Worm (Caenorhabditis elegans) whole organism, young adult: ENCODE measurements around the gene C08H9.16.

ENCODE experiments used
- C06A6.2 ChIP-seq: fragments of 200-800 bp; sonication (Bioruptor generic); conservative IDR thresholded peaks from 2 replicates; pipeline ENCODE4 v1.3.6; 2022; ENCODE audit warnings: missing genetic modification characterization, missing compliant biosample characterization
- D2030.7 ChIP-seq: fragments of 200-800 bp; sonication (Bioruptor generic); IDR thresholded peaks from 2 replicates; pipeline ENCODE4 v1.3.6; 2022; ENCODE audit warnings: missing genetic modification reagents, missing genetic modification characterization, missing compliant biosample characterization
- F10E7.11 ChIP-seq: sonication (generic microtip); optimal IDR thresholded peaks from 2 replicates; lab custom pipeline; 2017; ENCODE audit warnings: mild to moderate bottlenecking, missing genetic modification characterization, moderate library complexity, missing compliant biosample characterization
- F22D6.2 ChIP-seq: sonication (generic microtip); optimal IDR thresholded peaks from 2 replicates; lab custom pipeline; 2016; ENCODE audit warnings: mild to moderate bottlenecking, missing genetic modification characterization, missing compliant biosample characterization
- F23B12.7 ChIP-seq: sonication (generic microtip); optimal IDR thresholded peaks from 2 replicates; lab custom pipeline; 2017; ENCODE audit warnings: missing genetic modification characterization, mild to moderate bottlenecking, missing compliant biosample characterization, antibody characterized with exemption, moderate library complexity; ENCODE audit not compliant: insufficient read depth
- F37B4.10 ChIP-seq: fragments of 200-800 bp; sonication (Bioruptor generic); IDR thresholded peaks from 2 replicates; pipeline ENCODE4 v1.3.6; 2022; ENCODE audit warnings: missing genetic modification characterization, missing compliant biosample characterization
- F39B2.1 ChIP-seq: fragments of 200-800 bp; sonication (Bioruptor generic); IDR thresholded peaks from 2 replicates; pipeline ENCODE4 v1.3.6; 2022; ENCODE audit warnings: missing genetic modification reagents, missing genetic modification characterization, missing compliant biosample characterization
- F49E8.2 ChIP-seq: sonication (generic microtip); optimal IDR thresholded peaks from 3 replicates; lab custom pipeline; 2017; ENCODE audit warnings: missing genetic modification characterization, mild to moderate bottlenecking, missing compliant biosample characterization, antibody characterized with exemption, moderate library complexity; ENCODE audit not compliant: insufficient read depth
- F52B5.7 ChIP-seq: sonication (generic microtip); optimal IDR thresholded peaks from 2 replicates; lab custom pipeline; 2016; ENCODE audit warnings: mild to moderate bottlenecking, missing genetic modification characterization, missing compliant biosample characterization
- K12H6.12 ChIP-seq: fragments of 200-800 bp; sonication (Bioruptor generic); optimal IDR thresholded peaks from 2 replicates; lab custom pipeline; 2018; ENCODE audit warnings: mild to moderate bottlenecking, missing genetic modification characterization, missing compliant biosample characterization
- T07F8.4 ChIP-seq: sonication (generic microtip); optimal IDR thresholded peaks from 2 replicates; lab custom pipeline; 2016; ENCODE audit warnings: mild to moderate bottlenecking, missing genetic modification characterization, moderate library complexity, missing compliant biosample characterization
- Y56A3A.18 ChIP-seq: fragments of 200-800 bp; sonication (Bioruptor generic); IDR thresholded peaks from 2 replicates; pipeline ENCODE4 v1.3.6; 2022; ENCODE audit warnings: missing genetic modification reagents, missing genetic modification characterization, missing compliant biosample characterization
- ZK185.1 ChIP-seq: sonication (generic microtip); optimal IDR thresholded peaks from 2 replicates; lab custom pipeline; 2016; ENCODE audit warnings: mild to moderate bottlenecking, missing genetic modification characterization, missing compliant biosample characterization; ENCODE audit not compliant: poor library complexity, severe bottlenecking
- akir-1 ChIP-seq: fragments of 200-800 bp; sonication (Bioruptor generic); optimal IDR thresholded peaks from 2 replicates; lab custom pipeline; 2018; ENCODE audit warnings: mild to moderate bottlenecking, missing genetic modification characterization, moderate library complexity, missing compliant biosample characterization
- aptf-3 ChIP-seq: fragments of 200-800 bp; sonication (Bioruptor generic); IDR thresholded peaks from 2 replicates; pipeline ENCODE4 v1.3.6; 2022; ENCODE audit warnings: missing genetic modification characterization, missing compliant biosample characterization
- atf-7 ChIP-seq: sonication (generic microtip); optimal IDR thresholded peaks from 2 replicates; lab custom pipeline; 2017; ENCODE audit warnings: mild to moderate bottlenecking, missing genetic modification characterization, missing compliant biosample characterization
- attf-6 ChIP-seq: fragments of 200-800 bp; sonication (Bioruptor generic); IDR thresholded peaks from 2 replicates; pipeline ENCODE4 v1.3.6; 2022; ENCODE audit warnings: missing genetic modification reagents, missing genetic modification characterization, missing compliant biosample characterization
- cebp-1 ChIP-seq, 2 experiments: fragments of 200-800 bp in 1 of 2; sonication (Bioruptor generic) in 1 of 2; sonication (generic microtip) in 1 of 2; IDR thresholded peaks in 1 of 2; optimal IDR thresholded peaks in 1 of 2; 2 replicates each; pipeline versions ENCODE4 v1.3.6 to Lab custom; 2017 to 2022; ENCODE audit warnings: missing compliant biosample characterization in 2 of 2, missing genetic modification characterization in 2 of 2, mild to moderate bottlenecking in 1 of 2, missing genetic modification reagents in 1 of 2, moderate library complexity in 1 of 2
- ceh-100 ChIP-seq: fragments of 200-800 bp; sonication (Bioruptor generic); IDR thresholded peaks from 2 replicates; pipeline ENCODE4 v1.3.6; 2022; ENCODE audit warnings: missing genetic modification reagents, missing genetic modification characterization, missing compliant biosample characterization
- ceh-27 ChIP-seq: fragments of 200-800 bp; sonication (Bioruptor generic); optimal IDR thresholded peaks from 2 replicates; lab custom pipeline; 2018; ENCODE audit warnings: mild to moderate bottlenecking, missing genetic modification characterization, moderate library complexity, missing compliant biosample characterization
- egl-18 ChIP-seq: fragments of 200-800 bp; sonication (Bioruptor generic); IDR thresholded peaks from 2 replicates; pipeline ENCODE4 v1.3.6; 2022; ENCODE audit warnings: missing genetic modification reagents, missing genetic modification characterization, missing compliant biosample characterization
- ekl-4 ChIP-seq: fragments of 200-800 bp; sonication (Bioruptor generic); IDR thresholded peaks from 2 replicates; pipeline ENCODE4 v1.3.6; 2022; ENCODE audit warnings: missing genetic modification reagents, missing genetic modification characterization, missing compliant biosample characterization
- gei-17 ChIP-seq: fragments of 200-800 bp; sonication (Bioruptor generic); optimal IDR thresholded peaks from 2 replicates; lab custom pipeline; 2018; ENCODE audit warnings: mild to moderate bottlenecking, missing genetic modification characterization, missing compliant biosample characterization
- hmg-1.2 ChIP-seq: fragments of 200-800 bp; sonication (Bioruptor generic); IDR thresholded peaks from 2 replicates; pipeline ENCODE4 v1.3.6; 2022; ENCODE audit warnings: missing genetic modification reagents, missing genetic modification characterization, missing compliant biosample characterization
- hsf-1 ChIP-seq: fragments of 200-800 bp; sonication (Bioruptor generic); IDR thresholded peaks from 2 replicates; pipeline ENCODE4 v1.3.6; 2022; ENCODE audit warnings: missing genetic modification reagents, missing genetic modification characterization, missing compliant biosample characterization
- let-526 ChIP-seq: fragments of 200-800 bp; sonication (Bioruptor generic); IDR thresholded peaks from 2 replicates; pipeline ENCODE4 v1.3.6; 2022; ENCODE audit warnings: missing genetic modification reagents, missing genetic modification characterization, missing compliant biosample characterization
- let-607 ChIP-seq, 2 experiments: fragments of 200-800 bp in 1 of 2; sonication (Bioruptor generic) in 1 of 2; sonication (generic microtip) in 1 of 2; optimal IDR thresholded peaks; 2 replicates each; lab custom pipeline; 2016 to 2018; ENCODE audit warnings: mild to moderate bottlenecking in 2 of 2, missing compliant biosample characterization in 2 of 2, missing genetic modification characterization in 2 of 2, moderate library complexity in 2 of 2, missing genotype in 1 of 2
- lin-40 ChIP-seq: sonication (generic microtip); optimal IDR thresholded peaks from 2 replicates; lab custom pipeline; 2016; ENCODE audit warnings: missing genetic modification characterization, mild to moderate bottlenecking, missing compliant biosample characterization, missing genotype, missing genetic modification reagents
- madf-3 ChIP-seq: fragments of 200-800 bp; sonication (Bioruptor generic); IDR thresholded peaks from 2 replicates; pipeline ENCODE4 v1.3.6; 2022; ENCODE audit warnings: missing genetic modification reagents, missing genetic modification characterization, missing compliant biosample characterization
- madf-6 ChIP-seq: fragments of 200-800 bp; sonication (Bioruptor generic); IDR thresholded peaks from 2 replicates; pipeline ENCODE4 v1.3.6; 2022; ENCODE audit warnings: missing genetic modification reagents, missing genetic modification characterization, missing compliant biosample characterization
- madf-8 ChIP-seq: fragments of 200-800 bp; sonication (Bioruptor generic); conservative IDR thresholded peaks from 2 replicates; pipeline ENCODE4 v1.3.6; 2022; ENCODE audit warnings: missing genetic modification reagents, missing genetic modification characterization, missing compliant biosample characterization
- nhr-179 ChIP-seq: sonication (generic microtip); optimal IDR thresholded peaks from 2 replicates; lab custom pipeline; 2016; ENCODE audit warnings: mild to moderate bottlenecking, missing genetic modification characterization, missing compliant biosample characterization
- nhr-27 ChIP-seq: fragments of 200-800 bp; sonication (Bioruptor generic); optimal IDR thresholded peaks from 2 replicates; lab custom pipeline; 2018; ENCODE audit warnings: mild to moderate bottlenecking, missing genetic modification characterization, moderate library complexity, missing compliant biosample characterization
- nhr-80 ChIP-seq: sonication (generic microtip); optimal IDR thresholded peaks from 2 replicates; lab custom pipeline; 2016; ENCODE audit warnings: missing genetic modification characterization, missing compliant biosample characterization
- pha-4 ChIP-seq: fragments of 150-350 bp; sonication (generic microtip); optimal IDR thresholded peaks from 2 replicates; lab custom pipeline; 2014; ENCODE audit warnings: missing biosample characterization, missing genetic modification reagents, missing genetic modification characterization
- rec-8 ChIP-seq, 2 experiments: sonication (generic microtip); optimal IDR thresholded peaks; 2 replicates each; lab custom pipeline; 2016; ENCODE audit warnings: mild to moderate bottlenecking in 2 of 2, missing genetic modification characterization in 2 of 2, missing genetic modification reagents in 2 of 2, missing genotype in 2 of 2, missing biosample characterization in 1 of 2, missing compliant biosample characterization in 1 of 2, moderate library complexity in 1 of 2
- rpc-1 ChIP-seq, 2 experiments: fragments of 150-350 bp in 1 of 2; sonication (generic microtip) in 1 of 2; optimal IDR thresholded peaks; 2 replicates each; lab custom pipeline; 2014 to 2018; ENCODE audit warnings: missing biosample characterization in 1 of 2, missing genetic modification characterization in 1 of 2, missing genetic modification reagents in 1 of 2, missing genotype in 1 of 2
- sdz-38 ChIP-seq: sonication (generic microtip); optimal IDR thresholded peaks from 2 replicates; lab custom pipeline; 2016; ENCODE audit warnings: missing genotype, missing genetic modification characterization, missing compliant biosample characterization
- somi-1 ChIP-seq: fragments of 200-800 bp; sonication (Bioruptor generic); optimal IDR thresholded peaks from 2 replicates; lab custom pipeline; 2018; ENCODE audit warnings: mild to moderate bottlenecking, missing genetic modification characterization, missing compliant biosample characterization
- unc-130 ChIP-seq: sonication (generic microtip); optimal IDR thresholded peaks from 2 replicates; lab custom pipeline; 2016; ENCODE audit warnings: missing genetic modification reagents, missing genetic modification characterization, missing compliant biosample characterization
- ztf-25 ChIP-seq: fragments of 200-800 bp; sonication (Bioruptor generic); IDR thresholded peaks from 2 replicates; pipeline ENCODE4 v1.3.6; 2022; ENCODE audit warnings: missing genetic modification reagents, missing genetic modification characterization, missing compliant biosample characterization
- ztf-3 ChIP-seq: fragments of 200-800 bp; sonication (Bioruptor generic); optimal IDR thresholded peaks from 2 replicates; lab custom pipeline; 2018; ENCODE audit warnings: mild to moderate bottlenecking, missing genetic modification characterization, missing compliant biosample characterization

The C08H9.16 gene

ce11 chrII:9888549-9888948, 4.0 kb upstream of the C08H9.16 start:
- TF ChIP-seq cebp-1 (GFP tag; IDR thresholded peaks at IDR 0.05; lab: Robert Waterston, UW) (no peak), cebp-1 (tag; optimal IDR thresholded peaks at IDR 0.05; lab: Kevin White, UChicago) (no peak), nhr-179 (tag; lab: Kevin White, UChicago) (no peak), T07F8.4 (tag; lab: Kevin White, UChicago) (no peak), somi-1 (GFP tag; lab: Kevin White, UChicago) (no peak), nhr-80 (tag; lab: Kevin White, UChicago) (no peak), rpc-1 (optimal IDR thresholded peaks at IDR 0.05; lab: Kevin White, UChicago) (no peak), rpc-1 (tag; optimal IDR thresholded peaks at IDR 0.05; lab: Kevin White, UChicago) (no peak), F10E7.11 (tag; lab: Kevin White, UChicago) (no peak), atf-7 (tag; lab: Kevin White, UChicago) (no peak), ceh-100 (GFP tag; lab: Robert Waterston, UW) (no peak), F49E8.2 (tag; lab: Kevin White, UChicago) (no peak), akir-1 (GFP tag; lab: Kevin White, UChicago) (no peak), ztf-3 (no peak), let-526 (GFP tag; lab: Robert Waterston, UW) (no peak), F23B12.7 (tag; lab: Kevin White, UChicago) (no peak), F37B4.10 (no peak), hsf-1 (GFP tag; lab: Robert Waterston, UW) (no peak), F39B2.1 (GFP tag; lab: Robert Waterston, UW) (no peak), C06A6.2 (GFP tag; lab: Robert Waterston, UW) (no peak)

- TF ChIP-seq ZK185.1 (tag; lab: Kevin White, UChicago) (peak; percentile 12), madf-6 (GFP tag; lab: Robert Waterston, UW) (peak; percentile 26; the same call in 1 of the 2 replicates), ceh-27 (GFP tag; lab: Kevin White, UChicago) (peak; percentile 28), ztf-25 (0 out of 2 replicates have a peak, but pooled peaks have one; percentile 56), let-607 (tag; optimal IDR thresholded peaks at IDR 0.05; lab: Kevin White, UChicago) (peak in 1 of 2 experiments; percentile 7), Y56A3A.18 (GFP tag; lab: Robert Waterston, UW) (0 out of 2 replicates have a peak, but pooled peaks have one; percentile 52), somi-1 (GFP tag; lab: Kevin White, UChicago) (no peak), gei-17 (GFP tag; lab: Kevin White, UChicago) (no peak), hmg-1.2 (GFP tag; lab: Robert Waterston, UW) (peak; percentile 48; the same call in 1 of the 2 replicates)
Observed at ce11 chrII:9891031-9891689, 1.4 kb upstream of the C08H9.16 start, which contains the start of gene vgln-1. vgln-1 (minus strand) TSS chrII:9891081.

- TF ChIP-seq T07F8.4 (tag; lab: Kevin White, UChicago), result no peak
- TF ChIP-seq K12H6.12, result no peak
- no peak for TF ChIP-seq egl-18 (GFP tag; lab: Robert Waterston, UW)
- TF ChIP-seq nhr-27, result no peak
- no peak for TF ChIP-seq unc-130 (GFP tag; lab: Kevin White, UChicago)
- TF ChIP-seq aptf-3 (GFP tag; lab: Robert Waterston, UW), result no peak
- TF ChIP-seq F23B12.7 (tag; lab: Kevin White, UChicago), result no peak
- TF ChIP-seq lin-40 (tag; lab: Kevin White, UChicago), result no peak
- no peak for TF ChIP-seq madf-3 (GFP tag; lab: Robert Waterston, UW)
- no peak for TF ChIP-seq sdz-38
- no peak for TF ChIP-seq F22D6.2 (tag; lab: Kevin White, UChicago)
- TF ChIP-seq ekl-4 (GFP tag; lab: Robert Waterston, UW), result peak; percentile 13; the same call in 1 of the 2 replicates
- no peak for TF ChIP-seq D2030.7
- TF ChIP-seq F52B5.7 (tag; lab: Kevin White, UChicago), result no peak
- peak; percentile 26 for TF ChIP-seq atf-7 (tag; lab: Kevin White, UChicago)
- no peak for TF ChIP-seq rec-8 (tag; optimal IDR thresholded peaks at IDR 0.05; lab: Kevin White, UChicago)
- TF ChIP-seq madf-8 (GFP tag; lab: Robert Waterston, UW), result no peak
- peak; percentile 33; the same call in 1 of the 2 replicates for TF ChIP-seq madf-6 (GFP tag; lab: Robert Waterston, UW)
- no peak for TF ChIP-seq attf-6 (GFP tag; lab: Robert Waterston, UW)
- TF ChIP-seq pha-4 (tag; lab: Kevin White, UChicago), result no peak
Observed at ce11 chrII:9891823-9892222, 755 bp upstream of the C08H9.16 start.
